Fruit fly (Drosophila melanogaster) whole organism, embryonic: ENCODE results near the gene CG5021.
A peak's percentile ranks its signal among the peaks of the same experiment; 100 is the strongest.

Experiments
- Atf3 ChIP-seq: fragments of 200-800 bp; sonication (Bioruptor generic); optimal IDR thresholded peaks from 3 replicates; lab custom pipeline; 2016; ENCODE audit warnings: missing biosample characterization, missing genetic modification characterization
- B-H1 ChIP-seq: fragments of 200-800 bp; sonication (Bioruptor generic); IDR thresholded peaks from 3 replicates; pipeline ENCODE4 v1.3.6; 2022; ENCODE audit warnings: missing biosample characterization, missing genetic modification characterization
- BEAF-32 ChIP-seq: fragments of 200-800 bp; sonication (Bioruptor generic); optimal IDR thresholded peaks from 3 replicates; lab custom pipeline; 2017; ENCODE audit warnings: missing biosample characterization, missing genetic modification characterization, mild to moderate bottlenecking, moderate library complexity, missing genetic modification reagents
- CG1024 ChIP-seq: fragments of 200-800 bp; sonication (Bioruptor generic); IDR thresholded peaks from 2 replicates; pipeline ENCODE4 v1.3.6; 2022; ENCODE audit warnings: missing biosample characterization, missing genetic modification characterization
- CG10267 ChIP-seq: fragments of 200-800 bp; sonication (Bioruptor generic); optimal IDR thresholded peaks from 2 replicates; lab custom pipeline; 2018; ENCODE audit warnings: missing biosample characterization, mild to moderate bottlenecking, missing genetic modification characterization, moderate library complexity
- CG10321 ChIP-seq: fragments of 200-800 bp; sonication (Bioruptor generic); IDR thresholded peaks from 2 replicates; pipeline ENCODE4 v1.3.6; 2022; ENCODE audit warnings: missing biosample characterization, missing genetic modification characterization
- CG10543 ChIP-seq: fragments of 200-800 bp; sonication (Bioruptor generic); optimal IDR thresholded peaks from 3 replicates; lab custom pipeline; 2017; ENCODE audit warnings: missing biosample characterization, mild to moderate bottlenecking, missing genetic modification characterization, moderate library complexity
- CG11456 ChIP-seq: fragments of 200-800 bp; sonication (Bioruptor generic); IDR thresholded peaks from 3 replicates; pipeline ENCODE4 v1.3.6; 2022; ENCODE audit warnings: missing biosample characterization, missing genetic modification characterization
- CG11504 ChIP-seq: fragments of 200-800 bp; sonication (Bioruptor generic); optimal IDR thresholded peaks from 3 replicates; lab custom pipeline; 2019; ENCODE audit warnings: missing biosample characterization, mild to moderate bottlenecking, missing genetic modification characterization, moderate library complexity
- CG13894 ChIP-seq: fragments of 200-800 bp; sonication (Bioruptor generic); optimal IDR thresholded peaks from 3 replicates; lab custom pipeline; 2018; ENCODE audit warnings: missing biosample characterization, mild to moderate bottlenecking, missing genetic modification characterization, moderate library complexity
- CG16813 ChIP-seq: fragments of 200-800 bp; sonication (Bioruptor generic); IDR thresholded peaks from 3 replicates; pipeline ENCODE4 v1.3.6; 2022; ENCODE audit warnings: missing biosample characterization, missing genetic modification characterization; ENCODE audit not compliant: partially characterized antibody
- CG17568 ChIP-seq: fragments of 200-800 bp; sonication (Bioruptor generic); optimal IDR thresholded peaks from 2 replicates; lab custom pipeline; 2018; ENCODE audit warnings: missing biosample characterization, mild to moderate bottlenecking, missing genetic modification characterization, moderate library complexity
- CG18599 ChIP-seq: fragments of 200-800 bp; sonication (Bioruptor generic); optimal IDR thresholded peaks from 3 replicates; lab custom pipeline; 2017; ENCODE audit warnings: missing biosample characterization, missing genetic modification characterization, mild to moderate bottlenecking, moderate library complexity, missing genetic modification reagents
- CG2678 ChIP-seq: fragments of 200-800 bp; sonication (Bioruptor generic); optimal IDR thresholded peaks from 3 replicates; lab custom pipeline; 2019; ENCODE audit warnings: missing biosample characterization, mild to moderate bottlenecking, missing genetic modification characterization, moderate library complexity
- CG31365 ChIP-seq: fragments of 200-800 bp; sonication (Bioruptor generic); optimal IDR thresholded peaks from 2 replicates; lab custom pipeline; 2018; ENCODE audit warnings: missing biosample characterization, mild to moderate bottlenecking, missing genetic modification characterization
- CG4404 ChIP-seq: fragments of 200-800 bp; sonication (Bioruptor generic); IDR thresholded peaks from 2 replicates; pipeline ENCODE4 v1.3.6; 2022; ENCODE audit warnings: missing biosample characterization, missing genetic modification characterization
- CG7271 ChIP-seq: fragments of 200-800 bp; sonication (Bioruptor generic); optimal IDR thresholded peaks from 2 replicates; lab custom pipeline; 2018; ENCODE audit warnings: missing biosample characterization, mild to moderate bottlenecking, missing genetic modification characterization, moderate library complexity
- CG7963 ChIP-seq: fragments of 200-800 bp; sonication (Bioruptor generic); IDR thresholded peaks from 3 replicates; pipeline ENCODE4 v1.3.6; 2022; ENCODE audit warnings: missing biosample characterization, missing genetic modification characterization; ENCODE audit not compliant: partially characterized antibody
- CG8089 ChIP-seq: fragments of 200-800 bp; sonication (Bioruptor generic); optimal IDR thresholded peaks from 3 replicates; lab custom pipeline; 2016; ENCODE audit warnings: missing biosample characterization, missing genetic modification characterization
- CG8765 ChIP-seq: fragments of 200-800 bp; sonication (Bioruptor generic); IDR thresholded peaks from 2 replicates; pipeline ENCODE4 v1.3.6; 2022; ENCODE audit warnings: missing biosample characterization, missing genetic modification characterization
- CG9817 ChIP-seq: fragments of 200-800 bp; sonication (Bioruptor generic); optimal IDR thresholded peaks from 2 replicates; lab custom pipeline; 2018; ENCODE audit warnings: missing biosample characterization, mild to moderate bottlenecking, missing genetic modification characterization, moderate library complexity
- D ChIP-seq, 2 experiments: fragments of 200-800 bp in 1 of 2; fragments of >200 bp in 1 of 2; sonication (Bioruptor generic) in 1 of 2; optimal IDR thresholded peaks; 2 replicates in 1 of 2; 3 replicates in 1 of 2; lab custom pipeline; 2017; ENCODE audit warnings: mild to moderate bottlenecking in 1 of 2, missing biosample characterization in 1 of 2, missing genetic modification characterization in 1 of 2, missing genetic modification reagents in 1 of 2
- Dip2 ChIP-seq: fragments of 200-800 bp; sonication (Bioruptor generic); IDR thresholded peaks from 2 replicates; pipeline ENCODE4 v1.3.6; 2022; ENCODE audit warnings: missing biosample characterization, missing genetic modification characterization
- Gsc ChIP-seq: fragments of 200-800 bp; sonication (Bioruptor generic); IDR thresholded peaks from 2 replicates; pipeline ENCODE4 v1.3.6; 2022; ENCODE audit warnings: missing biosample characterization, missing genetic modification characterization
- Gug ChIP-seq: fragments of 200-800 bp; sonication (Bioruptor generic); IDR thresholded peaks from 4 replicates; pipeline ENCODE4 v1.3.6; 2022; ENCODE audit warnings: missing biosample characterization, missing genetic modification characterization
- MBD-R2 ChIP-seq: fragments of 200-800 bp; sonication (Bioruptor generic); IDR thresholded peaks from 2 replicates; pipeline ENCODE4 v1.3.6; 2022; ENCODE audit warnings: missing biosample characterization, missing genetic modification characterization
- Meics ChIP-seq: fragments of 200-800 bp; sonication (Bioruptor generic); optimal IDR thresholded peaks from 2 replicates; lab custom pipeline; 2017; ENCODE audit warnings: missing biosample characterization, mild to moderate bottlenecking, missing genetic modification characterization
- Mrtf ChIP-seq: fragments of 200-800 bp; sonication (Bioruptor generic); IDR thresholded peaks from 3 replicates; pipeline ENCODE4 v1.3.6; 2022; ENCODE audit warnings: missing biosample characterization, missing genetic modification characterization
- Myb ChIP-seq: fragments of 200-800 bp; sonication (Bioruptor generic); optimal IDR thresholded peaks from 2 replicates; lab custom pipeline; 2016; ENCODE audit warnings: missing biosample characterization, missing genetic modification characterization
- Oaz ChIP-seq: fragments of 200-800 bp; sonication (Bioruptor generic); IDR thresholded peaks from 2 replicates; pipeline ENCODE4 v1.3.6; 2022; ENCODE audit warnings: missing biosample characterization, missing genetic modification characterization
- Sox102F ChIP-seq: fragments of 200-800 bp; sonication (Bioruptor generic); optimal IDR thresholded peaks from 2 replicates; lab custom pipeline; 2018; ENCODE audit warnings: missing biosample characterization, mild to moderate bottlenecking, missing genetic modification characterization, moderate library complexity
- Sry-β ChIP-seq: fragments of 200-800 bp; sonication (Bioruptor generic); optimal IDR thresholded peaks from 2 replicates; lab custom pipeline; 2018; ENCODE audit warnings: missing biosample characterization, mild to moderate bottlenecking, missing genetic modification characterization, moderate library complexity
- Taf1 ChIP-seq: fragments of 200-800 bp; sonication (Bioruptor generic); IDR thresholded peaks from 2 replicates; pipeline ENCODE4 v1.3.6; 2022; ENCODE audit warnings: missing biosample characterization, missing genetic modification characterization
- ase ChIP-seq: fragments of 200-800 bp; sonication (Bioruptor generic); IDR thresholded peaks from 3 replicates; pipeline ENCODE4 v1.3.6; 2022; ENCODE audit warnings: missing biosample characterization, missing genetic modification characterization
- bowl ChIP-seq: fragments of 200-800 bp; sonication (Bioruptor generic); IDR thresholded peaks from 2 replicates; pipeline ENCODE4 v1.3.6; 2022; ENCODE audit warnings: missing biosample characterization, missing genetic modification characterization
- cato ChIP-seq: fragments of 200-800 bp; sonication (Bioruptor generic); optimal IDR thresholded peaks from 2 replicates; lab custom pipeline; 2016; ENCODE audit warnings: missing biosample characterization, missing genetic modification characterization, borderline replicate concordance
- chn ChIP-seq: fragments of 200-800 bp; sonication (Bioruptor generic); optimal IDR thresholded peaks from 2 replicates; lab custom pipeline; 2016; ENCODE audit warnings: missing biosample characterization, missing genetic modification characterization
- cwo ChIP-seq: fragments of 200-800 bp; sonication (Bioruptor generic); optimal IDR thresholded peaks from 3 replicates; lab custom pipeline; 2017; ENCODE audit warnings: missing biosample characterization, missing genetic modification characterization, mild to moderate bottlenecking, moderate library complexity, missing genetic modification reagents
- disco-r ChIP-seq: fragments of 200-800 bp; sonication (Bioruptor generic); optimal IDR thresholded peaks from 2 replicates; lab custom pipeline; 2016; ENCODE audit warnings: missing biosample characterization, missing genetic modification characterization
- jigr1 ChIP-seq: fragments of 200-800 bp; sonication (Bioruptor generic); IDR thresholded peaks from 3 replicates; pipeline ENCODE4 v1.3.6; 2022; ENCODE audit warnings: missing biosample characterization, missing genetic modification characterization
- ken ChIP-seq: fragments of 200-800 bp; sonication (Bioruptor generic); IDR thresholded peaks from 3 replicates; pipeline ENCODE4 v1.3.6; 2022; ENCODE audit warnings: missing biosample characterization, missing genetic modification characterization
- nau ChIP-seq: fragments of 200-800 bp; sonication (Bioruptor generic); optimal IDR thresholded peaks from 3 replicates; lab custom pipeline; 2017; ENCODE audit warnings: missing biosample characterization, mild to moderate bottlenecking, missing genetic modification characterization, missing genetic modification reagents
- pb ChIP-seq: fragments of 200-800 bp; sonication (Bioruptor generic); optimal IDR thresholded peaks from 3 replicates; lab custom pipeline; 2016; ENCODE audit warnings: missing biosample characterization, missing genetic modification characterization
- phol ChIP-seq: fragments of 200-800 bp; sonication (Bioruptor generic); optimal IDR thresholded peaks from 3 replicates; lab custom pipeline; 2018; ENCODE audit warnings: missing biosample characterization, mild to moderate bottlenecking, missing genetic modification characterization, moderate library complexity
- rib ChIP-seq: fragments of 200-800 bp; sonication (Bioruptor generic); IDR thresholded peaks from 2 replicates; pipeline ENCODE4 v1.3.6; 2022; ENCODE audit warnings: missing biosample characterization, missing genetic modification characterization
- run ChIP-seq: fragments of 200-800 bp; sonication (Bioruptor generic); optimal IDR thresholded peaks from 3 replicates; lab custom pipeline; 2018; ENCODE audit warnings: missing biosample characterization, mild to moderate bottlenecking, missing genetic modification characterization
- scrt ChIP-seq: fragments of 200-800 bp; sonication (Bioruptor generic); optimal IDR thresholded peaks from 2 replicates; lab custom pipeline; 2018; ENCODE audit warnings: missing biosample characterization, mild to moderate bottlenecking, missing genetic modification characterization, moderate library complexity
- shn ChIP-seq: fragments of 200-800 bp; sonication (Bioruptor generic); optimal IDR thresholded peaks from 3 replicates; lab custom pipeline; 2016; ENCODE audit warnings: missing biosample characterization, missing genetic modification characterization
- ttk ChIP-seq: fragments of 200-800 bp; sonication (Bioruptor generic); IDR thresholded peaks from 2 replicates; pipeline ENCODE4 v2.1.2; 2022; ENCODE audit warnings: missing biosample characterization, missing genetic modification characterization

Gene CG5021

dm6 chr3L:8996173-8996767, 29.6 kb downstream of the CG5021 start (continued):
- TF ChIP-seq cato (GFP tag; lab: Kevin White, UChicago) (peak; percentile 24), run (tag; lab: Kevin White, UChicago) (no peak), CG11456 (GFP tag; lab: Robert Waterston, UW) (peak; percentile 67; the same call in 2 of the 3 replicates), ken (peak; percentile 82; the same call in 2 of the 3 replicates), CG8089 (no peak), Sry-β (no peak), Mrtf (GFP tag; lab: Robert Waterston, UW) (peak; percentile 52; the same call in 1 of the 3 replicates), Gsc (GFP tag; lab: Robert Waterston, UW) (no peak), phol (peak; percentile 64), CG9817 (tag; lab: Kevin White, UChicago) (no peak), CG18599 (GFP tag; lab: Kevin White, UChicago) (peak; percentile 28), D (optimal IDR thresholded peaks at IDR 0.05; lab: Kevin White, UChicago) (no peak), D (GFP tag; optimal IDR thresholded peaks at IDR 0.05; lab: Kevin White, UChicago) (peak; percentile 60), ttk (GFP tag; lab: Robert Waterston, UW) (peak; percentile 75), CG16813 (GFP tag; lab: Robert Waterston, UW) (no peak), Meics (peak; percentile 44), CG8765 (peak; percentile 63; the same call in 1 of the 2 replicates), Myb (GFP tag; lab: Kevin White, UChicago) (peak; percentile 0), jigr1 (GFP tag; lab: Robert Waterston, UW) (no peak), ase (GFP tag; lab: Robert Waterston, UW) (peak; percentile 57; the same call in 2 of the 3 replicates), disco-r (no peak), Oaz (GFP tag; lab: Robert Waterston, UW) (no peak), CG11504 (tag; lab: Kevin White, UChicago) (no peak), pb (GFP tag; lab: Kevin White, UChicago) (no peak), chn (GFP tag; lab: Kevin White, UChicago) (peak; percentile 57), CG7271 (no peak), MBD-R2 (GFP tag; lab: Robert Waterston, UW) (peak; percentile 51; the same call in 1 of the 2 replicates), CG31365 (tag; lab: Kevin White, UChicago) (no peak), cwo (GFP tag; lab: Kevin White, UChicago) (peak; percentile 12), CG4404 (GFP tag; lab: Robert Waterston, UW) (peak; percentile 36; the same call in 1 of the 2 replicates), Sox102F (GFP tag; lab: Kevin White, UChicago) (peak; percentile 84), CG10321 (GFP tag; lab: Robert Waterston, UW) (no peak), Gug (peak; percentile 55; the same call in 2 of the 4 replicates), shn (GFP tag; lab: Kevin White, UChicago) (no peak), B-H1 (GFP tag; lab: Robert Waterston, UW) (peak; percentile 44; the same call in 2 of the 3 replicates), nau (GFP tag; lab: Kevin White, UChicago) (no peak), Dip2 (no peak), CG2678 (tag; lab: Kevin White, UChicago) (no peak), Taf1 (GFP tag; lab: Robert Waterston, UW) (no peak), CG7963 (GFP tag; lab: Robert Waterston, UW) (no peak), BEAF-32 (GFP tag; lab: Kevin White, UChicago) (no peak), bowl (GFP tag; lab: Robert Waterston, UW) (peak; percentile 45; the same call in 1 of the 2 replicates), scrt (GFP tag; lab: Kevin White, UChicago) (no peak), rib (GFP tag; lab: Robert Waterston, UW) (no peak), CG10543 (GFP tag; lab: Kevin White, UChicago) (no peak), CG17568 (GFP tag; lab: Kevin White, UChicago) (no peak), CG10267 (tag; lab: Kevin White, UChicago) (peak; percentile 57), CG1024 (GFP tag; lab: Robert Waterston, UW) (peak; percentile 53), Atf3 (GFP tag; lab: Kevin White, UChicago) (no peak), CG13894 (tag; lab: Kevin White, UChicago) (no peak)
